Worm (Caenorhabditis elegans): ENCODE results near the gene srz-16.

srz-16 gene

DNA sequence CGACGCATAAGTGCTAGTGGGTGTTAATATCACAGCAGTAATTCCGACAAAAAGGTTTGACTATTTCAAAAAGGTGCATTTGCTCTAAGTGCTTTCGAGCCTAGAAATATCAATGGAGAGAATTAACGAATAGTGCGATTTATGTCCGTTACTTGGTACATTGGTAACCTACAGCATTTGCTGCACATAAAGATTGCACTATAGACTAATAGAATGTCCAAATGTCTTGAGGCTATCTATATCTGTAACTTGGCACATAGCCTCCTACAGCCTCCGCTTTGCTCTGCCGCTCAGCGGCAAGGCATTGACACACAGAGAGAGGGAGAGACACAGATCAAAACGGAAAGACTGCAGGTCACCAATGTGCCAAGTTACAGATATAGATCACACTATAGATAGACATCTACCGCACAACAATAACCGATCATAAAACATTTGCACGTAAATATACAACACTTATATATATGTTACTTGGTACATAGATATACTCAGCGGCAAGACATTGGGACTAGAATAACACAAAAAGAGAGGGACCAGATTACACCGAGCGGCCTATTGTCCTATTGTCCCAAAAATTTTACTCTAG, 9.1 kb upstream of the srz-16 start, which contains the start of the genes srh-217 and Y113G7B.28:
Gene srh-217 (minus strand): TSS at position 101 of the 586 bp plus-strand sequence.
Gene Y113G7B.28 (plus strand): TSS at position 536 of the 586 bp plus-strand sequence.
- TF ChIP-seq scrt-1 (GFP tag; IDR thresholded peaks at IDR 0.05) (no peak), ceh-36 (tag; optimal IDR thresholded peaks at IDR 0.05) (no peak)

DNA sequence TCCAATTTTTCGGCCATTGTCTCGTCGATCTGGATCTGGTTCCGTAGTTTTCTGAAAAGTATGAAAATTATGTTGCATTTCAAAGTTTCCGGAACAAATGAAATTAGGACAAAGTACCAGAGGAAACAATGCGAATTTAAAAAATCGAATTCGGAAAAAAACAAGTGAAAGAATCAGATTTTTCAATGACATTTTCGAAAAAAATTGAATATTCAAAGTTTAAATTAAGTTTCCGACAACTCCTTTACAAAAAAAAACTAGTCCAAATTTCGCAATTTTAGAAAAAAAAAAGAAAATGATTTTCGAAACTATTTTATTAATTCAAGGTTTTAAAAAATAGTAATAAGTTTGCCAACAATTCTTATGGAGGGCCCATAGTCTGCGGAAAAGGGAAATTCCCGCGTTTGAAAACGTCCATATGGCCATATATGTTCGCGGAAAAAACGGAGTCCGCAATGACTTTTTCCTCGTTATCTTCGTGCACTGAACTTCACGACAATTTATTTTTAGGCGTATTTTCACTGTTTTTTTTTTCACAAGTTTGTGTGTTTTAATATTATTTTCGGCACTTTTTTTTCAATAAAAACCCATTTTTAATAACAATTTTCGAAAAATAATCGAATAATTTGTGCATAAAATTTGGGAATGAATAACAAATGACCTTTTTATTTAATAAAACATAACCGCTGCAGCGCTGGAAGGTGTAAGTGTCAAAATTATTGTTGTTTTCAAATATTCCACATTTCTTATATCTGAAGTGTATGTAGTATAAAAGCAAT, 5.8 kb upstream of the srz-16 start, which contains the start of the genes fbxa-115 and Y113G7B.27:
Gene fbxa-115 (minus strand): TSS at position 51 of the 779 bp plus-strand sequence.
Gene Y113G7B.27 (plus strand): TSS at position 729 of the 779 bp plus-strand sequence.
- TF ChIP-seq tbx-37 (GFP tag; conservative IDR thresholded peaks at IDR 0.05) (no peak), tbx-11 (GFP tag; IDR thresholded peaks at IDR 0.05) (no peak), ceh-13 (GFP tag; optimal IDR thresholded peaks at IDR 0.05) (no peak), aly-1 (tag; optimal IDR thresholded peaks at IDR 0.05) (no peak), scrt-1 (GFP tag; IDR thresholded peaks at IDR 0.05) (no peak)

DNA sequence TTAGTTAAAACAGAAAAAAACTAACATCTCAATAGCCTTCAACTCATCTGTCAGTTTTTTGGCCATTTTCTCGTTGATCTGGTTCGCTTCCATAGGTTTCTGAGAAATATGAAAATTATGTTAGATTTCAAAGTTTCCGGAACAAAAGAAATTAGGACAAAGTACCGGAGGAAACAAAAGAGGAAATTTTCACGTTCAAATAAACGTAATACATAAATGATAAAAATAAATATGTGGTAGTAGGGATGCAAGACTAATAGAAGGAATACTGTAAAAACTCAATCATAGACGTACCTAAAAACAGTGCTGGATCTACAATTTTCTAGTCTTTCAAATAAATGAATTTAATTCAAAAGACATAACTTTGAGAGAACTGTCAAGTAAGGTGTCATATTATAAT, 2.3 kb upstream of the srz-16 start, which contains the start of gene fbxa-116:
Gene fbxa-116 (minus strand): TSS at position 101 of the 400 bp plus-strand sequence.
- TF ChIP-seq F13C5.2 (tag; optimal IDR thresholded peaks at IDR 0.05): no peak

DNA sequence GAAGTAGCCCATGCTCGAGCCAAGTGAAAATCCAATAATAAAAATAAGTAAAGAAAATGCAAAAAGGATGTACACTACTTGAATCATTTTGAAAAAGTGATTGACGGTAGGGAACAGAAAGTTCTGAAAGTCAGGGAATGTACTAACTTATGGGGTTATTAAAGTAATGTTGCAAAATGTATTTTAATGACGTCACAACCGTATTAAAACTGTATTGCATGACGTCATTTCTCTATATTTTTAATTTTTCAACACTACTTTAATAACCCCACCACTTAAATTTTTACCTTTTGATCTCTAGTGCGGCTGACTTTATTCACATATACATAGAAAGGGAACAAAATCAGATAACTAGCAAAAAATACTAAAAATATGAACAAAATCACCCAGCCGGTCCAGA, 4.2 kb downstream of the srz-16 start:
- no peak for TF ChIP-seq aly-1 (tag; optimal IDR thresholded peaks at IDR 0.05)
- TF ChIP-seq F13C5.2 (tag; optimal IDR thresholded peaks at IDR 0.05): no peak
- TF ChIP-seq hnd-1 (tag; optimal IDR thresholded peaks at IDR 0.05): no peak
- TF ChIP-seq hmbx-1 (tag; optimal IDR thresholded peaks at IDR 0.05): no peak
- TF ChIP-seq ets-7 (tag; optimal IDR thresholded peaks at IDR 0.05): no peak
- no peak for TF ChIP-seq ceh-36 (tag; optimal IDR thresholded peaks at IDR 0.05)
- TF ChIP-seq pes-1 (GFP tag; IDR thresholded peaks at IDR 0.05): no peak
- no peak for TF ChIP-seq hmg-4 (GFP tag; optimal IDR thresholded peaks at IDR 0.05)
- TF ChIP-seq flt-1 (GFP tag; IDR thresholded peaks at IDR 0.05): no peak
- TF ChIP-seq scrt-1 (GFP tag; IDR thresholded peaks at IDR 0.05): no peak
- TF ChIP-seq ama-1 (optimal IDR thresholded peaks at IDR 0.05): no peak
- TF ChIP-seq tra-4 (tag; optimal IDR thresholded peaks at IDR 0.05): no peak
- TF ChIP-seq B0310.2 (tag; optimal IDR thresholded peaks at IDR 0.05): no peak
- TF ChIP-seq sea-1 (GFP tag; conservative IDR thresholded peaks at IDR 0.05): no peak
- no peak for TF ChIP-seq tbx-37 (GFP tag; conservative IDR thresholded peaks at IDR 0.05)
- no peak for TF ChIP-seq tbx-11 (GFP tag; IDR thresholded peaks at IDR 0.05)
- no peak for TF ChIP-seq ceh-13 (GFP tag; optimal IDR thresholded peaks at IDR 0.05)

DNA sequence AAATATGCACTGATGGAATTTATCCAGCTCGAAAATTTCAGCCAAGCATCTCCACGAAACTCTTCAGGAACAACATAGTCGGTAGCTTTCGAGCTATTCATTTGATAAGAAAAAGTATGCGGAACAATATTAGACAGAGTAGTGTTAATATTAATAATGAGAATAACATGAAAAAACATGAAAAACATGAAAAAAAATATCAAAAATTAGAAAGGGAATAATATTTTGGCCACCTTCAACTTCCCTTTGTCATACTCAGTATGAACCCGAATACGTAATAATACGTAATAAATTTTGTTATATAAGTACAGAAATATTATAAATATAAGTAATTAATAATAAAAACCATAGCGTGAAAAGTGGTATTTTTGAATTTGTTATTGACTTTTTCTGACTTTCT, 14.5 kb downstream of the srz-16 start, which contains the start of gene srw-39:
Gene srw-39 (minus strand): TSS at position 101 of the 400 bp plus-strand sequence.
- TF ChIP-seq F13C5.2 (tag; optimal IDR thresholded peaks at IDR 0.05) (no peak), scrt-1 (GFP tag; IDR thresholded peaks at IDR 0.05) (no peak), hmg-4 (GFP tag; optimal IDR thresholded peaks at IDR 0.05) (no peak), tbx-11 (GFP tag; IDR thresholded peaks at IDR 0.05) (no peak), ceh-13 (GFP tag; optimal IDR thresholded peaks at IDR 0.05) (no peak), hnd-1 (tag; optimal IDR thresholded peaks at IDR 0.05) (no peak), aly-1 (tag; optimal IDR thresholded peaks at IDR 0.05) (no peak), flt-1 (GFP tag; IDR thresholded peaks at IDR 0.05) (no peak), tra-4 (tag; optimal IDR thresholded peaks at IDR 0.05) (no peak), ama-1 (optimal IDR thresholded peaks at IDR 0.05) (no peak), tbx-37 (GFP tag; conservative IDR thresholded peaks at IDR 0.05) (no peak), hmbx-1 (tag; optimal IDR thresholded peaks at IDR 0.05) (no peak), ets-7 (tag; optimal IDR thresholded peaks at IDR 0.05) (no peak), pes-1 (GFP tag; IDR thresholded peaks at IDR 0.05) (no peak), ceh-36 (tag; optimal IDR thresholded peaks at IDR 0.05) (no peak), B0310.2 (tag; optimal IDR thresholded peaks at IDR 0.05) (no peak), sea-1 (GFP tag; conservative IDR thresholded peaks at IDR 0.05) (no peak)

DNA sequence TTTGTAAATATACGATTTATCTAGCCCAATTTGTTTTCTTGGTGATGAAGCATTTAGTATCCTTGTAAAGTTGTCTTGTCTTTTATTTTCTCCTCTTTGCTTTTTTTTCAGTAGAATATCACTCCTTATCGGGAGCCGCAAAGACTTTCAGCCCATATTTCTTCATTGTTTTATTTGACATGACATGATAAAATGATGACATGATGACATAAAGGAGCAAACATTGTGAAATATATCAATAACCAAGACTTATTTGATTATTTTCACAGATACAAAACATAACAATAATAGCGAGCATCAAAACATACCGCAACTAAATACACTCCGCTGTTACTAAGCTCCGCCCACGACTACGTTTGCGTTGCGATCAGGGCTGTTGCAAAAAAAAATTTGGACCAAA, 20.7 kb downstream of the srz-16 start:
- TF ChIP-seq sea-1 (GFP tag; conservative IDR thresholded peaks at IDR 0.05) (no peak), scrt-1 (GFP tag; IDR thresholded peaks at IDR 0.05) (no peak), B0310.2 (tag; optimal IDR thresholded peaks at IDR 0.05) (no peak), aly-1 (tag; optimal IDR thresholded peaks at IDR 0.05) (no peak), tbx-37 (GFP tag; conservative IDR thresholded peaks at IDR 0.05) (no peak), pes-1 (GFP tag; IDR thresholded peaks at IDR 0.05) (no peak), ceh-36 (tag; optimal IDR thresholded peaks at IDR 0.05) (no peak), ceh-13 (GFP tag; optimal IDR thresholded peaks at IDR 0.05) (no peak)

DNA sequence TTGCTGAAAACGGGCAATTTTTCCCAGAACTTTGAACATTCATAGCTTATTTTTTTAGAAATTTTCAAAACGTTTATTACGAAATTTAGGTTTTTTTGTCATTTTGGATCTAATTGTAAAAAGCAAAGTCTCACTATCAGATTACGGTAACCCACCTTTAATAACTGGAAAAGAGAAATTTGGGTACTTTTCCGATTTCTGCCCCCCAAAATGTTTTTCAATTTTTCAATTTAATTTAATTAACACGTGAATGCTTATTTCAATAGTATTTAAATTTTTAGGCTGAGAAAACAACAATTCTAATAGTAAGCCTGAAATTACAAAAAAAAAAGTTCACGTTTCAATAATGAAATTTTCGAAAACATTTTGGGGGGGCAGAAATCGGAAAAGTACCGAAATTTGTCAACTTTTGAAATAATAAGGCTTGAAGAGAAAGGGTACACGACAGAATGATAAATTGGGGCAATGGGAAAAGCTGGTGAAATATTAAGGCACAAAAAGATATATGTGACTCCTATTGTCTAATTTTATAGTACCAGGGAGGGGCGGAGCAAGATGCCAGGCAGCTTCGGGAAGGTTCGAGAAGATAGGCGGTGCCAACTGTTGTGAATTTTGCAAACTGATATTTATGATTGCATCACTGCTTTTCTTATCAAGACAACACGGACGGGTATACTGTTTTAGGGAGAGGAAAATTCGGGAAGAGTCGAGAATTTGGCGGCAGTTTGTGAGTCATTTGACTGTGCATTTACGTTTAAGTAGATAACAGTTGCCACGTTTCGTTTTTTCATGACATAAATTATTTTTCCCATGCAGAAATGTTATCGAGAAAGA, 22.2 kb downstream of the srz-16 start, which contains the start of gene F19B2.5:
Gene F19B2.5 (minus strand): TSS at position 107 of the 834 bp plus-strand sequence.
- no peak for TF ChIP-seq aly-1 (tag; optimal IDR thresholded peaks at IDR 0.05)
- TF ChIP-seq F13C5.2 (tag; optimal IDR thresholded peaks at IDR 0.05): no peak
- TF ChIP-seq hmbx-1 (tag; optimal IDR thresholded peaks at IDR 0.05): no peak
- TF ChIP-seq B0310.2 (tag; optimal IDR thresholded peaks at IDR 0.05): no peak
- no peak for TF ChIP-seq flt-1 (GFP tag; IDR thresholded peaks at IDR 0.05)
- TF ChIP-seq scrt-1 (GFP tag; IDR thresholded peaks at IDR 0.05): no peak
- no peak for TF ChIP-seq hnd-1 (tag; optimal IDR thresholded peaks at IDR 0.05)
- no peak for TF ChIP-seq tbx-37 (GFP tag; conservative IDR thresholded peaks at IDR 0.05)
- no peak for TF ChIP-seq pes-1 (GFP tag; IDR thresholded peaks at IDR 0.05)
- no peak for TF ChIP-seq ceh-13 (GFP tag; optimal IDR thresholded peaks at IDR 0.05)
- no peak for TF ChIP-seq ceh-36 (tag; optimal IDR thresholded peaks at IDR 0.05)
- TF ChIP-seq sea-1 (GFP tag; conservative IDR thresholded peaks at IDR 0.05): no peak

Measured in whole organism, early embryonic.